Worm (Caenorhabditis elegans) whole organism, mixed stage, embryonic: ENCODE data around the gene F41E6.15.

Experiments used
- nhr-2 ChIP-seq: fragments of 150-350 bp; optimal IDR thresholded peaks from 2 replicates; lab custom pipeline; 2014; ENCODE audit warnings: missing biosample characterization, missing genetic modification characterization
- snpc-4 ChIP-seq: fragments of 150-350 bp; optimal IDR thresholded peaks from 2 replicates; lab custom pipeline; 2014; ENCODE audit warnings: missing biosample characterization, missing genetic modification characterization
- ztf-11 ChIP-seq: fragments of 150-350 bp; optimal IDR thresholded peaks from 2 replicates; lab custom pipeline; 2014; ENCODE audit warnings: missing biosample characterization, missing genetic modification characterization

DNA sequence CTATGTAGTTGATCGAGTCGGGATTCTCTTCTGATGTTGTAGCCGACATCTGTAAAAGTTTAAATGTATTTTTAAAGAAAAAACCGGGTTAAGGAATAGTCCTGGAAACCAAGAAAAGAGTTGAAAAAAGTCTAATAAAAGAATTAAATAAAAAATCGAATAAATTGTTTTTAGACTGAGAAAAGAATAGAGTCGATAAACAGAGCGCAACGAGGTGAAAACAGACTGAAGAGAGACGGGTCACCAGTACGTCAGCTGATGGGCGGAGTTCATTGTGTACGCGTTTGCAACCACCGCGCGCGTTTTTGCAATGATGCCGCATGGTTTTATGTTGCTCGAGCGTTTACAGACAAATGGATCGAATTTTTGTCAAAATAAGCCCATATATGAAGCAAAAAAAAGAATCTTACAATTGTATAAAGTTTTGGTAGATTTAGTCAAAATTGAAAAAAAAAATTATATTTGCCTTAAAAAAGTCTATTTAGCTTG, 28.8 kb upstream of the F41E6.15 start, which contains the start of gene atg-18:
- TF ChIP-seq ztf-11 (peak; percentile 10), snpc-4 (tag; lab: Kevin White, UChicago) (no peak), nhr-2 (peak; percentile 11)
